Worm (Caenorhabditis elegans): ENCODE data around the gene F59F5.5.

Gene F59F5.5

ce11 chrX:10542313-10543048 is 3.3 kb upstream of the F59F5.5 start, which contains the start of the genes F59F5.3 and F59F5.4:
Gene F59F5.3 (minus strand): TSS chrX:10542413.
Gene F59F5.4 (plus strand): TSS chrX:10542998.
- TF ChIP-seq madf-8 (GFP tag; conservative IDR thresholded peaks at IDR 0.05), result no peak
- no peak for TF ChIP-seq ztf-25 (GFP tag; IDR thresholded peaks at IDR 0.05)
- no peak for TF ChIP-seq snpc-1.3 (tag; optimal IDR thresholded peaks at IDR 0.05; ENCODE audit: insufficient read depth)
- TF ChIP-seq mxl-1 (tag; optimal IDR thresholded peaks at IDR 0.05), result no peak
- no peak for TF ChIP-seq pha-4 (tag; optimal IDR thresholded peaks at IDR 0.05)

- TF ChIP-seq lsl-1 (GFP tag; optimal IDR thresholded peaks at IDR 0.05) (no peak), ccch-3 (GFP tag; optimal IDR thresholded peaks at IDR 0.05) (no peak), ceh-79 (tag; optimal IDR thresholded peaks at IDR 0.05) (no peak), rpc-1 (optimal IDR thresholded peaks at IDR 0.05) (no peak), rpc-1 (tag; optimal IDR thresholded peaks at IDR 0.05) (no peak), ceh-27 (GFP tag; optimal IDR thresholded peaks at IDR 0.05) (no peak), sdz-38 (tag; optimal IDR thresholded peaks at IDR 0.05) (no peak), zim-3 (tag; optimal IDR thresholded peaks at IDR 0.05) (no peak), C17E4.6 (GFP tag; IDR thresholded peaks at IDR 0.05) (no peak), lag-1 (GFP tag; IDR thresholded peaks at IDR 0.05) (no peak), F57C9.4 (tag; optimal IDR thresholded peaks at IDR 0.05) (no peak), xnd-1 (tag; optimal IDR thresholded peaks at IDR 0.05) (no peak), F33H1.4 (GFP tag; IDR thresholded peaks at IDR 0.05) (no peak), nfya-1 (tag; optimal IDR thresholded peaks at IDR 0.05; ENCODE audit: borderline replicate concordance, insufficient read depth) (no peak), ztf-25 (GFP tag; IDR thresholded peaks at IDR 0.05) (no peak), F49E8.2 (tag; optimal IDR thresholded peaks at IDR 0.05; ENCODE audit: insufficient read depth) (no peak), F23B12.7 (tag; optimal IDR thresholded peaks at IDR 0.05; ENCODE audit: insufficient read depth) (no peak), atf-7 (tag; optimal IDR thresholded peaks at IDR 0.05) (no peak), snpc-3.4 (tag; optimal IDR thresholded peaks at IDR 0.05) (no peak)
These were observed 7.2 kb downstream of the F59F5.5 start for ce11 chrX:10553048-10553447.

ce11 chrX:10555189-10555964 is 9.6 kb downstream of the F59F5.5 start, which contains the start of gene syd-2:
Gene syd-2 (minus strand): TSS chrX:10555239.
- TF ChIP-seq chd-7 (tag; optimal IDR thresholded peaks at IDR 0.05), result peak; percentile 55
- peak; percentile 39; the same call in 1 of the 2 replicates for TF ChIP-seq hmg-1.2 (GFP tag; IDR thresholded peaks at IDR 0.05)
- TF ChIP-seq K12H6.12 (tag; optimal IDR thresholded peaks at IDR 0.05), result peak; percentile 88
- peak; percentile 37 for TF ChIP-seq ztf-26 (tag; optimal IDR thresholded peaks at IDR 0.05)
- TF ChIP-seq attf-5 (GFP tag; optimal IDR thresholded peaks at IDR 0.05), result peak; percentile 77
- TF ChIP-seq ccch-3 (GFP tag; optimal IDR thresholded peaks at IDR 0.05), result no peak
- no peak for TF ChIP-seq nfya-1 (tag; optimal IDR thresholded peaks at IDR 0.05; ENCODE audit: borderline replicate concordance, insufficient read depth)
- TF ChIP-seq let-526 (GFP tag; IDR thresholded peaks at IDR 0.05), result 0 out of 2 replicates have a peak, but pooled peaks have one; percentile 19
- TF ChIP-seq K11D2.4 (GFP tag; IDR thresholded peaks at IDR 0.05), result peak; percentile 35; the same call in 1 of the 2 replicates
- TF ChIP-seq dox-1 (GFP tag; IDR thresholded peaks at IDR 0.05), result peak; percentile 77
- peak; percentile 56 for TF ChIP-seq ceh-27 (GFP tag; optimal IDR thresholded peaks at IDR 0.05)
- peak; percentile 22 for TF ChIP-seq die-1 (tag; optimal IDR thresholded peaks at IDR 0.05)
- peak; percentile 16 for TF ChIP-seq madf-10 (tag; optimal IDR thresholded peaks at IDR 0.05)
- TF ChIP-seq ekl-4 (GFP tag; IDR thresholded peaks at IDR 0.05), result 0 out of 2 replicates have a peak, but pooled peaks have one; percentile 20
- peak; percentile 9; the same call in 1 of the 2 replicates for TF ChIP-seq lin-26 (GFP tag; IDR thresholded peaks at IDR 0.05)
- peak; percentile 98 for TF ChIP-seq zfh-2 (GFP tag; conservative IDR thresholded peaks at IDR 0.05)
- no peak for TF ChIP-seq F10E7.11 (tag; optimal IDR thresholded peaks at IDR 0.05)
- 0 out of 2 replicates have a peak, but pooled peaks have one; percentile 32 for TF ChIP-seq lir-1 (GFP tag; conservative IDR thresholded peaks at IDR 0.05)
- no peak for TF ChIP-seq egl-18 (GFP tag; IDR thresholded peaks at IDR 0.05)
- no peak for TF ChIP-seq akir-1 (GFP tag; optimal IDR thresholded peaks at IDR 0.05)
- TF ChIP-seq nhr-80 (tag; optimal IDR thresholded peaks at IDR 0.05), result peak; percentile 81
- peak; percentile 64 for TF ChIP-seq lin-40 (tag; optimal IDR thresholded peaks at IDR 0.05)

All from whole organism, young adult.